Fruit fly (Drosophila melanogaster) whole organism, adult: ENCODE measurements around the gene Tango10.
A peak's percentile ranks its signal among the peaks of the same experiment; 100 is the strongest.

ENCODE experiments used
- CG11617 ChIP-seq: fragments of 200-800 bp; sonication (Bioruptor generic); optimal IDR thresholded peaks from 2 replicates; lab custom pipeline; 2017; ENCODE audit warnings: mild to moderate bottlenecking, missing biosample characterization, missing genetic modification reagents, missing genetic modification characterization
- CG12768 ChIP-seq: fragments of 200-800 bp; sonication (Bioruptor generic); optimal IDR thresholded peaks from 2 replicates; lab custom pipeline; 2017; ENCODE audit warnings: missing biosample characterization, missing genetic modification characterization, mild to moderate bottlenecking, moderate library complexity, missing genetic modification reagents
- CG14711 ChIP-seq: fragments of 200-800 bp; sonication (Bioruptor generic); optimal IDR thresholded peaks from 2 replicates; lab custom pipeline; 2018; ENCODE audit warnings: missing biosample characterization, mild to moderate bottlenecking, missing genetic modification characterization, moderate library complexity
- CG1620 ChIP-seq: fragments of 200-800 bp; sonication (Bioruptor generic); optimal IDR thresholded peaks from 2 replicates; lab custom pipeline; 2016; ENCODE audit warnings: missing biosample characterization, missing genetic modification characterization
- CG33017 ChIP-seq: fragments of 200-800 bp; sonication (Bioruptor generic); optimal IDR thresholded peaks from 2 replicates; lab custom pipeline; 2018; ENCODE audit warnings: missing biosample characterization, mild to moderate bottlenecking, missing genetic modification characterization, moderate library complexity
- CG5204 ChIP-seq: fragments of 200-800 bp; sonication (Bioruptor generic); optimal IDR thresholded peaks from 2 replicates; lab custom pipeline; 2016; ENCODE audit warnings: missing biosample characterization, missing genetic modification characterization
- CG7045 ChIP-seq: fragments of 200-800 bp; sonication (Bioruptor generic); optimal IDR thresholded peaks from 2 replicates; lab custom pipeline; 2017; ENCODE audit warnings: missing biosample characterization, mild to moderate bottlenecking, missing genetic modification characterization
- CG7101 ChIP-seq: fragments of 200-800 bp; sonication (Bioruptor generic); optimal IDR thresholded peaks from 2 replicates; lab custom pipeline; 2018; ENCODE audit warnings: missing biosample characterization, mild to moderate bottlenecking, missing genetic modification characterization, moderate library complexity
- Clk ChIP-seq: fragments of 200-800 bp; sonication (Bioruptor generic); optimal IDR thresholded peaks from 2 replicates; lab custom pipeline; 2017; ENCODE audit warnings: missing biosample characterization, missing genetic modification characterization
- Crg-1 ChIP-seq: fragments of 200-800 bp; sonication (Bioruptor generic); optimal IDR thresholded peaks from 2 replicates; lab custom pipeline; 2016; ENCODE audit warnings: missing biosample characterization, missing genetic modification characterization
- Hr96 ChIP-seq: fragments of 200-800 bp; sonication (Bioruptor generic); optimal IDR thresholded peaks from 2 replicates; lab custom pipeline; 2016; ENCODE audit warnings: missing biosample characterization, missing genetic modification characterization
- Mnt ChIP-seq: fragments of 200-800 bp; sonication (Bioruptor generic); optimal IDR thresholded peaks from 2 replicates; lab custom pipeline; 2016; ENCODE audit warnings: missing biosample characterization, mild to moderate bottlenecking, missing genetic modification characterization
- bab1 ChIP-seq: fragments of 200-800 bp; sonication (Bioruptor generic); optimal IDR thresholded peaks from 3 replicates; lab custom pipeline; 2019; ENCODE audit warnings: missing biosample characterization, mild to moderate bottlenecking, missing genetic modification characterization, moderate library complexity
- cic ChIP-seq: fragments of 200-800 bp; sonication (Bioruptor generic); optimal IDR thresholded peaks from 2 replicates; lab custom pipeline; 2017; ENCODE audit warnings: missing biosample characterization, mild to moderate bottlenecking, missing genetic modification characterization, moderate library complexity
- cnc ChIP-seq, 2 experiments: fragments of >200 bp; optimal IDR thresholded peaks; 2 replicates each; lab custom pipeline; 2017
- kay ChIP-seq: fragments of 200-800 bp; sonication (Bioruptor generic); peaks from one replicate; lab custom pipeline; 2016; ENCODE audit warnings: missing biosample characterization, missing genetic modification characterization, borderline replicate concordance
- ovo ChIP-seq: fragments of 200-800 bp; sonication (Bioruptor generic); optimal IDR thresholded peaks from 2 replicates; lab custom pipeline; 2016; ENCODE audit warnings: missing biosample characterization, missing genetic modification characterization
- pad ChIP-seq: fragments of 200-800 bp; sonication (Bioruptor generic); optimal IDR thresholded peaks from 3 replicates; lab custom pipeline; 2017; ENCODE audit warnings: missing biosample characterization, missing genetic modification characterization, mild to moderate bottlenecking, moderate library complexity, missing genetic modification reagents
- tj ChIP-seq: fragments of 200-800 bp; sonication (Bioruptor generic); optimal IDR thresholded peaks from 3 replicates; lab custom pipeline; 2017; ENCODE audit warnings: missing biosample characterization, mild to moderate bottlenecking, missing genetic modification characterization, moderate library complexity
- toe ChIP-seq: fragments of 200-800 bp; sonication (Bioruptor generic); optimal IDR thresholded peaks from 2 replicates; lab custom pipeline; 2016; ENCODE audit warnings: missing biosample characterization, missing genetic modification characterization

Gene Tango10

DNA sequence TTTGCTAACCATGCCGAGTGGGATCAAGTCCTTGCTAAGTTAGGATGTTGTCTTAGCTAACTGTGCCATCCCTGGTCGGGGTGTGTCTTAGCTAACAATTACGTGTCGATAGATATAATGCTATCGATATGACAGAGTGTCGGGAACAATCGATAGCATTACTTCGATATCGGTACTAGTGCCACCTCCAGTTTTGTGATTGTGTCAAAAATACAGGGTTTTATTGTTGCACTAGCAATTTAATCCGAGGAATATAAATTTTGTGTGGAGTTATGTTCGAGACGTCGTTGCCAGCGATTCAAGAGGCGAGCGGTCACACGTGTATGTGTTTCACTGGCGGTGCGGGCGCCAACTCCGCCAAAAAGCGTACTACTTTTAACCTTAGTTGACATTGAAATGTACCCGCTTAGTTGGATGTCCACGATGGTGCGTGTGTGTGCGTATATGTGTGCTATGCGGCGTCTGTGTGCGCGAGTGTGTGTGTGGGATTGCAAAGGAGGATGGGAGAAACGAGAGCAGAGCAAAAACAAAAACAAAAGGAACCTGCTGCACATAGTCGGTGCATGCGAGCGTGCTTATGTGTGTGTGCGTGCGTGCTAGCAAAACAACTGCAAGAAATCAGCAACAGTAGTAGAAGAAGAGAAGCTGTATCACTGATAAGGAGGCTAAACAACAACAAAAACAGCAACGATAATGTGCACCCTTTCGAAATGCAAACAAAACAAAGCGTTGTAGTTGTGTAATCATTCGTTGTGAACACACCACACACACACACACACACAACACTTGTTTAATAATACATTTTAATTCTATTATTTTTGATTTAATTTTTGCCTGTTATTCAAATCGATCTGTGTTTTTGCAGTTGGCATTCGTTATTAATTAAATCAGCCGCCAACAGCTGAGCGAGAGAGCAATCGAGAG lies 24.8 kb upstream of the Tango10 start, which contains the start of gene PhKgamma:
PhKgamma (plus strand) TSS at position 179 of the 924 bp plus-strand sequence.
- no peak for TF ChIP-seq CG7045
- TF ChIP-seq ovo: peak; percentile 35
- no peak for TF ChIP-seq Hr96 (GFP tag; lab: Kevin White, UChicago)
- TF ChIP-seq Clk (GFP tag; lab: Kevin White, UChicago): no peak
- TF ChIP-seq cic (GFP tag; lab: Kevin White, UChicago): peak; percentile 65
- TF ChIP-seq toe: peak; percentile 41
- TF ChIP-seq tj: peak; percentile 71
- TF ChIP-seq CG5204 (GFP tag; lab: Kevin White, UChicago): no peak
- TF ChIP-seq Mnt (GFP tag; lab: Kevin White, UChicago): peak; percentile 86
- no peak for TF ChIP-seq CG33017
- TF ChIP-seq Crg-1 (GFP tag; lab: Kevin White, UChicago): no peak
- peak; percentile 16 for TF ChIP-seq pad
- no peak for TF ChIP-seq cnc (optimal IDR thresholded peaks at IDR 0.05; lab: Kevin White, UChicago)
- peak; percentile 34 for TF ChIP-seq CG7101
- peak; percentile 32 for TF ChIP-seq CG1620 (GFP tag; lab: Kevin White, UChicago)
- peak; percentile 0 for TF ChIP-seq CG12768 (GFP tag; lab: Kevin White, UChicago)
- peak; percentile 2 for TF ChIP-seq CG14711 (tag; lab: Kevin White, UChicago)
- peak; percentile 50 for TF ChIP-seq CG11617 (GFP tag; lab: Kevin White, UChicago)
- peak; percentile 66 for TF ChIP-seq bab1
- peak; percentile 83 for TF ChIP-seq kay (GFP tag; lab: Kevin White, UChicago)

DNA sequence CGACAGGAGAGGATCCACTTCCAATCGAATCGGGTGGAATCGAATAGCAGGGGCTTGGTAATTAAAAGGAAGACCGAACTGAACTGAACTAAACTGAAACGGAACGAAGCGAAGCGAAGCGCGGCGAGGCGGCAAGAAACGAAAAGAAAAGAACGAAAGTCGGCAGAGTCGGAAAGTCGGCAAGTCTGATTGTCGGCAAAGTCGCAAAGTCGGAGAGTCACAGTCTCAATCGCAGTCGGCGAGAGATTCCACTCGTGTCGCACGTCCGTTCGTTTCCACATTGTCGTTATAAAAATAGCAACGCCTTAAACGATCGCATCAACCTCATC lies 24.2 kb upstream of the Tango10 start:
- TF ChIP-seq CG7101 (no peak), kay (GFP tag; lab: Kevin White, UChicago) (no peak), toe (no peak), CG5204 (GFP tag; lab: Kevin White, UChicago) (no peak)

DNA sequence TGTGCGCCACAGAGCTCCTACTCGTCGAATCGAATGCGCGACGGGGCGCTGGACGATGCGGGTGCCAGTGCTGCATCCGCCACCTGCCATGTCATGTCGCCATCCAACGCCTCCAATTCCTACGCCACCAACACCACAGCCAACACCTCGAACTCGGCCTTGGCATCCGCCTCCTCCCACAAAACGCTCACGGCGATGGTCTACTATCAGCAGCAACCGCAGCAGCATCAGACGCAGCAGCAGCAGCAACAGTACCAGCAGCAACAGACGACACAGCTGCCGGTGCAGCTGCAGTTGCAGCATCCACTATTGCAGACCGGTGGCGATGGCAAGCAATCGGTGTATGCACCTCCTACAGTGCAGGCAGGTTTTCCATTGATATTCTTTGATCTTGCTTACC lies 19.3 kb upstream of the Tango10 start:
- TF ChIP-seq Clk (GFP tag; lab: Kevin White, UChicago): no peak
- no peak for TF ChIP-seq ovo
- no peak for TF ChIP-seq CG7101
- no peak for TF ChIP-seq toe
- TF ChIP-seq Mnt (GFP tag; lab: Kevin White, UChicago): no peak
- TF ChIP-seq Crg-1 (GFP tag; lab: Kevin White, UChicago): no peak
- TF ChIP-seq CG11617 (GFP tag; lab: Kevin White, UChicago): no peak
- no peak for TF ChIP-seq cic (GFP tag; lab: Kevin White, UChicago)
- no peak for TF ChIP-seq CG33017
- no peak for TF ChIP-seq CG1620 (GFP tag; lab: Kevin White, UChicago)
- no peak for TF ChIP-seq CG5204 (GFP tag; lab: Kevin White, UChicago)
- no peak for TF ChIP-seq CG12768 (GFP tag; lab: Kevin White, UChicago)
- TF ChIP-seq Hr96 (GFP tag; lab: Kevin White, UChicago): no peak
- TF ChIP-seq pad: no peak
- no peak for TF ChIP-seq kay (GFP tag; lab: Kevin White, UChicago)
- no peak for TF ChIP-seq CG7045
- no peak for TF ChIP-seq CG14711 (tag; lab: Kevin White, UChicago)
- TF ChIP-seq bab1: no peak
- no peak for TF ChIP-seq tj
- TF ChIP-seq cnc (optimal IDR thresholded peaks at IDR 0.05; lab: Kevin White, UChicago): no peak

DNA sequence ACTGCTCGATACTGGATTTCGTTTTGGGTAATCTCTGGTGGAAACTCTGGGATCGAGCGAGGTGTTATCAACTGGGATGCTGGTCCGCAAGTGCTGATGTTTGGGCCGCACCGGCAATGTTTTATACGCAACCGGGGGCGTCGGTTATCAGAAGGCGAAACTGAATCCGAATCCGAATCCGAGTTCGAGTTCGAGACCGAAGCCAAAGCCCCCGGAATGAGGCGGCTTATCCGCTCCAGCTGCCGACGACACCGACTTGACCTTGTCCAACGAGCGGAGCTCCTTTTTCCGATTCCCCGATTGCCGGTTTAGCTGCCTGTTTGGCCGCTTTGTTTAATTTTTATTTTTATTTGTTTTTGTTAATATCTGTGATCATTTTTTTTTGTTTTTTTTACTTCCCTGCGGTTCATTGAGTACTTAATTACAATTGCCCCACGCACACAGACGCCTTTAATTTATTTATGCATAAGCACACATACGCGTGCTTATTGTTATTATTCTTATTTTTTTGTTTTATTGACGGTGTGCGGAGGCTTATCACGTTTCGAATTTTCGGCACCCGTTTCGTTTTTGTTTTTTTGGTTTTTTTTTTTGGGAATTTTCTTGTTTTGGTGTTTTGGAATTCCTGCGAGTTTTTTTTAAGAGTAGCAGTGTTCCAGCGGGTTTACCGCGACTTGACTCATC lies 15.0 kb upstream of the Tango10 start, which contains the start of gene CG2444:
CG2444 (minus strand) TSS at position 372 of the 684 bp plus-strand sequence.
- TF ChIP-seq kay (GFP tag; lab: Kevin White, UChicago): no peak
- no peak for TF ChIP-seq CG7101
- TF ChIP-seq tj: no peak
- no peak for TF ChIP-seq cnc (optimal IDR thresholded peaks at IDR 0.05; lab: Kevin White, UChicago)
- TF ChIP-seq CG12768 (GFP tag; lab: Kevin White, UChicago): no peak
- TF ChIP-seq toe: no peak

DNA sequence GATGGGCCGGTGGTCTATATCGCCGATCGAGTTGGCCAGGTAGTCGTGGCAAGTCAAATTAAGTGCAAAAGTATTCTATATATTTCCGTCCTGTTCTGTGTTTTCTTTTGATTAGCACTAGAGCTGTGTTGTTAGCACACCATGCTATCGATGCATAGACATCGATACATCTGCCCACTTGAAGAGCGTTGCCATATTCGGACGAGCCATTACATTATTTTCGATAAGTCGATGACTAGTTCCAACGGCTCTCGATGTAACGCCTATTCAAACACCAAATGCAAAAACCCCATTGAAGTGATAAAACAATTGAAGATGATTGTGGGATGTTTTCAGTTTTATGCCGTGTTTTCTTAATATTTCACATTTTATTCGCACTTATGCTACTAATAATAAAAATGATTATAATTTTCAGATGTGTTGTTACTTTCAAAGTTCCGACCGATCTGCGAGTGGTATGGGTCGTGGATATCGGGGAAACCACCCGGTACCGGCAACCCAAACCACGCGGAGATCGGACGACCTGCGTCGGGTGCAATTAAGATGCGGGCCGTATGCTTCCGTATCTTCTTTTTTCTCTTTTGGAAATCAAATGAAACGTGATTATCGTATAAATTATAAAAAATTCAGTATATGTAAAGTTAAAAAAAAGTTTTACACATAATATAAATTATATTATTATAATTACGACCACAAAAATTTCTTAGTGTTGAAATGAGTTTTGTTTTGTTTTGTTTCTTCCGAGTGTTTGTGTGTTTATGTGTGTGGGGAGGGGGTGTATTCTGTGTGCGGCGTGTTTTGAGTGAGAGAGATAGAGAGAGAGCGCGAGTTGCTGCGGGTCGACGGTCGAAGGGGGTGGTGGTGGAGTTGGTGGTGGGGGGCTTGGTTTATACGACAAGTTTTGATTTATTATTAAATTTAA lies 10.0 kb upstream of the Tango10 start, which contains the start of gene FucT6:
FucT6 (minus strand) TSS at position 153 of the 922 bp plus-strand sequence.
- TF ChIP-seq Hr96 (GFP tag; lab: Kevin White, UChicago) (no peak), tj (peak; percentile 0), Mnt (GFP tag; lab: Kevin White, UChicago) (peak; percentile 32), CG11617 (GFP tag; lab: Kevin White, UChicago) (no peak), CG7045 (no peak), cic (GFP tag; lab: Kevin White, UChicago) (peak; percentile 3), CG14711 (tag; lab: Kevin White, UChicago) (peak; percentile 28), ovo (no peak), Clk (GFP tag; lab: Kevin White, UChicago) (no peak), bab1 (peak; percentile 64), CG12768 (GFP tag; lab: Kevin White, UChicago) (no peak), CG1620 (GFP tag; lab: Kevin White, UChicago) (no peak), CG33017 (no peak), toe (no peak), kay (GFP tag; lab: Kevin White, UChicago) (no peak), Crg-1 (GFP tag; lab: Kevin White, UChicago) (no peak), cnc (optimal IDR thresholded peaks at IDR 0.05; lab: Kevin White, UChicago) (no peak), CG7101 (peak; percentile 22), pad (no peak), CG5204 (GFP tag; lab: Kevin White, UChicago) (no peak)
